Worm (Caenorhabditis elegans): ENCODE results near the gene cgh-1.
"Not testable (repeated sequence)": the region's sequence is repeated elsewhere in the genome, so short reads cannot be mapped to it uniquely, and the experiment has no call there.

Gene cgh-1

ce11 chrIII:7478932-7479331, 18.7 kb downstream of the cgh-1 start:
- TF ChIP-seq Y53F4B.3 (GFP tag; IDR thresholded peaks at IDR 0.05), result no peak
- TF ChIP-seq Y95B8A.8 (GFP tag; IDR thresholded peaks at IDR 0.05), result no peak
- no peak for TF ChIP-seq unc-62 (GFP tag; optimal IDR thresholded peaks at IDR 0.05)
- TF ChIP-seq nhr-27 (tag; optimal IDR thresholded peaks at IDR 0.05), result no peak
- no peak for TF ChIP-seq B0261.1 (tag; optimal IDR thresholded peaks at IDR 0.05)
- no peak for TF ChIP-seq ceh-91 (GFP tag; IDR thresholded peaks at IDR 0.05)
- peak; percentile 61 for TF ChIP-seq ets-4 (GFP tag; optimal IDR thresholded peaks at IDR 0.05)
- TF ChIP-seq zim-3 (tag; optimal IDR thresholded peaks at IDR 0.05), result no peak
- TF ChIP-seq mel-28 (tag; optimal IDR thresholded peaks at IDR 0.05; ENCODE audit: borderline replicate concordance), result no peak
- TF ChIP-seq tbx-9 (tag; optimal IDR thresholded peaks at IDR 0.05; ENCODE audit: borderline replicate concordance), result no peak
- peak; percentile 96 for TF ChIP-seq nhr-80 (tag; optimal IDR thresholded peaks at IDR 0.05)
- TF ChIP-seq nhr-120 (GFP tag; IDR thresholded peaks at IDR 0.05), result no peak
- TF ChIP-seq attf-5 (GFP tag; optimal IDR thresholded peaks at IDR 0.05), result no peak
- peak; percentile 62 for TF ChIP-seq dox-1 (GFP tag; IDR thresholded peaks at IDR 0.05)

ce11 chrIII:7468980-7469379, 28.7 kb downstream of the cgh-1 start, which contains the start of gene H14A12.5:
Gene H14A12.5 (minus strand): TSS chrIII:7469080.
- TF ChIP-seq madf-10 (tag; optimal IDR thresholded peaks at IDR 0.05); lin-54 (GFP tag; optimal IDR thresholded peaks at IDR 0.05); cebp-1 (GFP tag; IDR thresholded peaks at IDR 0.05); cebp-1 (tag; optimal IDR thresholded peaks at IDR 0.05): not testable (repeated sequence)

ce11 chrIII:7465347-7465746, 32.3 kb downstream of the cgh-1 start, which contains the start of gene fum-1:
Gene fum-1 (plus strand): TSS chrIII:7465605.
- TF ChIP-seq hmg-1.2 (GFP tag; IDR thresholded peaks at IDR 0.05), result peak; percentile 76
- TF ChIP-seq repo-1 (tag; optimal IDR thresholded peaks at IDR 0.05), result peak; percentile 80
- TF ChIP-seq ceh-27 (GFP tag; optimal IDR thresholded peaks at IDR 0.05), result peak; percentile 48
- TF ChIP-seq F57C9.4 (tag; optimal IDR thresholded peaks at IDR 0.05), result no peak
- TF ChIP-seq hsf-1 (GFP tag; IDR thresholded peaks at IDR 0.05), result 0 out of 2 replicates have a peak, but pooled peaks have one; percentile 7
- no peak for TF ChIP-seq fkh-3 (tag; optimal IDR thresholded peaks at IDR 0.05)
- TF ChIP-seq hlh-26 (GFP tag; conservative IDR thresholded peaks at IDR 0.05), result no peak
- TF ChIP-seq rpc-1 (optimal IDR thresholded peaks at IDR 0.05), result no peak
- TF ChIP-seq rpc-1 (tag; optimal IDR thresholded peaks at IDR 0.05), result no peak
- TF ChIP-seq let-607 (tag; optimal IDR thresholded peaks at IDR 0.05), result peak in 1 of 2 experiments; percentile 27
- no peak for TF ChIP-seq akir-1 (GFP tag; optimal IDR thresholded peaks at IDR 0.05)
- TF ChIP-seq F49E8.2 (tag; optimal IDR thresholded peaks at IDR 0.05; ENCODE audit: insufficient read depth), result no peak
- no peak for TF ChIP-seq ceh-100 (GFP tag; IDR thresholded peaks at IDR 0.05)
- TF ChIP-seq aptf-3 (GFP tag; IDR thresholded peaks at IDR 0.05), result no peak
- no peak for TF ChIP-seq rec-8 (tag; optimal IDR thresholded peaks at IDR 0.05)
- peak; percentile 58 for TF ChIP-seq attf-5 (GFP tag; optimal IDR thresholded peaks at IDR 0.05)
- no peak for TF ChIP-seq egl-44 (GFP tag; IDR thresholded peaks at IDR 0.05)
- no peak for TF ChIP-seq ceh-91 (GFP tag; IDR thresholded peaks at IDR 0.05)
- TF ChIP-seq lag-1 (GFP tag; IDR thresholded peaks at IDR 0.05), result no peak
- no peak for TF ChIP-seq cebp-1 (GFP tag; IDR thresholded peaks at IDR 0.05)
- no peak for TF ChIP-seq cebp-1 (tag; optimal IDR thresholded peaks at IDR 0.05)
- TF ChIP-seq snpc-1.1 (tag; optimal IDR thresholded peaks at IDR 0.05; ENCODE audit: insufficient read depth), result no peak
- no peak for TF ChIP-seq F22D6.2 (tag; optimal IDR thresholded peaks at IDR 0.05)
- no peak for TF ChIP-seq attf-6 (GFP tag; IDR thresholded peaks at IDR 0.05)
- no peak for TF ChIP-seq him-1 (tag; optimal IDR thresholded peaks at IDR 0.05)
- TF ChIP-seq nhr-179 (tag; optimal IDR thresholded peaks at IDR 0.05), result no peak
- TF ChIP-seq F37B4.10 (GFP tag; IDR thresholded peaks at IDR 0.05), result no peak
- no peak for TF ChIP-seq D2030.7 (GFP tag; IDR thresholded peaks at IDR 0.05)
- TF ChIP-seq somi-1 (GFP tag; optimal IDR thresholded peaks at IDR 0.05), result peak; percentile 58
- no peak for TF ChIP-seq sdz-38 (tag; optimal IDR thresholded peaks at IDR 0.05)
- TF ChIP-seq dox-1 (GFP tag; IDR thresholded peaks at IDR 0.05), result peak; percentile 55; the same call in 1 of the 2 replicates
- no peak for TF ChIP-seq ceh-79 (tag; optimal IDR thresholded peaks at IDR 0.05)
- TF ChIP-seq ztf-18 (tag; optimal IDR thresholded peaks at IDR 0.05), result peak; percentile 27
